Fruit fly (Drosophila melanogaster) whole organism, pupa: Measurements from ENCODE around the gene RtcB.

Source experiments
- CG13204 ChIP-seq: fragments of 200-800 bp; sonication (Bioruptor generic); optimal IDR thresholded peaks from 2 replicates; lab custom pipeline; 2018; ENCODE audit warnings: missing biosample characterization, mild to moderate bottlenecking, missing genetic modification characterization, moderate library complexity
- CG14655 ChIP-seq: fragments of 200-800 bp; sonication (Bioruptor generic); optimal IDR thresholded peaks from 3 replicates; lab custom pipeline; 2017; ENCODE audit warnings: mild to moderate bottlenecking, missing biosample characterization, missing genetic modification reagents, missing genetic modification characterization
- CG17806 ChIP-seq: fragments of 200-800 bp; sonication (Bioruptor generic); optimal IDR thresholded peaks from 2 replicates; lab custom pipeline; 2018; ENCODE audit warnings: missing biosample characterization, mild to moderate bottlenecking, missing genetic modification characterization, moderate library complexity
- CG34367 ChIP-seq: fragments of 200-800 bp; sonication (Bioruptor generic); optimal IDR thresholded peaks from 2 replicates; lab custom pipeline; 2018; ENCODE audit warnings: missing biosample characterization, mild to moderate bottlenecking, missing genetic modification characterization
- CG4496 ChIP-seq: fragments of 200-800 bp; sonication (Bioruptor generic); IDR thresholded peaks from 3 replicates; pipeline ENCODE4 v1.3.6; 2022; ENCODE audit warnings: missing biosample characterization, missing genetic modification characterization
- CG8301 ChIP-seq: fragments of 200-800 bp; sonication (Bioruptor generic); optimal IDR thresholded peaks from 2 replicates; lab custom pipeline; 2018; ENCODE audit warnings: missing biosample characterization, mild to moderate bottlenecking, missing genetic modification characterization
- D1 ChIP-seq: fragments of 200-800 bp; sonication (Bioruptor generic); optimal IDR thresholded peaks from 2 replicates; lab custom pipeline; 2018; ENCODE audit warnings: missing biosample characterization, mild to moderate bottlenecking, missing genetic modification characterization, moderate library complexity
- EcR ChIP-seq: fragments of 200-800 bp; sonication (Bioruptor generic); optimal IDR thresholded peaks from 3 replicates; lab custom pipeline; 2019; ENCODE audit warnings: missing biosample characterization, missing genetic modification characterization, mild to moderate bottlenecking, moderate library complexity, missing genetic modification reagents
- Pif1A ChIP-seq: fragments of 200-800 bp; sonication (Bioruptor generic); optimal IDR thresholded peaks from 3 replicates; lab custom pipeline; 2016; ENCODE audit warnings: missing biosample characterization, missing genetic modification characterization
- rn ChIP-seq: fragments of 200-800 bp; sonication (Bioruptor generic); IDR thresholded peaks from 2 replicates; pipeline ENCODE4 v1.3.6; 2022; ENCODE audit warnings: missing biosample characterization, missing genetic modification characterization

DNA sequence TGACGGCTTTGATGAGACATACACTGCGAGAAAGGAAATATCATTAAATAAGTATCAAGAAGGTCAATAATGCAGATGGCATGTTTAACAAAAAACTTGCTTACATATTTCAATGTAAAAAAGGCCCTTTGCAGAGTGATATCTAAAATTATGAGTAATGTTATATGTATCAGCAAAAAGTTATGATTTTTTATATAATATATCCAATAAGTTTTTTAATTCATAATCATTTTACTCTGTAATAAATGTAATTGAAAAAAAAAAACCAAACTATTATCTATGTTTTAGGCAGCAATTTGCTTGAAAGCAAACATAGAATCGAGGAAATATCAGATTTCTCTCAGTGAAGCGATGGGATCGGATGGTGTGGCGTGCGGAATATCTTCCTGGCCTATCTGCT lies 39.3 kb downstream of the RtcB start:
- no peak for TF ChIP-seq EcR (GFP tag; lab: Kevin White, UChicago)
- no peak for TF ChIP-seq rn (GFP tag; lab: Robert Waterston, UW)
- no peak for TF ChIP-seq CG4496 (GFP tag; lab: Robert Waterston, UW)
- no peak for TF ChIP-seq CG13204 (GFP tag; lab: Kevin White, UChicago)
- no peak for TF ChIP-seq CG8301
- TF ChIP-seq CG17806 (tag; lab: Kevin White, UChicago): no peak
- no peak for TF ChIP-seq D1 (tag; lab: Kevin White, UChicago)
- no peak for TF ChIP-seq CG34367 (tag; lab: Kevin White, UChicago)
- no peak for TF ChIP-seq Pif1A (GFP tag; lab: Kevin White, UChicago)
- TF ChIP-seq CG14655 (GFP tag; lab: Kevin White, UChicago): no peak
